Worm (Caenorhabditis elegans) whole organism, L4/young adult: ENCODE results near the gene B0001.7.

Experiments
- W03F9.2 ChIP-seq: fragments of 150-350 bp; optimal IDR thresholded peaks from 2 replicates; lab custom pipeline; 2014; ENCODE audit warnings: missing biosample characterization, missing genetic modification characterization
- dao-5 ChIP-seq: sonication (generic microtip); optimal IDR thresholded peaks from 2 replicates; lab custom pipeline; 2016; ENCODE audit warnings: missing genotype, missing genetic modification characterization, moderate library complexity, missing compliant biosample characterization
- him-1 ChIP-seq: sonication (generic microtip); optimal IDR thresholded peaks from 2 replicates; lab custom pipeline; 2016; ENCODE audit warnings: missing genotype, missing genetic modification reagents, missing genetic modification characterization, missing compliant biosample characterization

- no peak for TF ChIP-seq W03F9.2 (tag; lab: Kevin White, UChicago)
- no peak for TF ChIP-seq him-1
- no peak for TF ChIP-seq dao-5 (tag; lab: Kevin White, UChicago)
Observed at ce11 chrIV:12108984-12109657, 44.9 kb downstream of the B0001.7 start.
